Fruit fly (Drosophila melanogaster): ENCODE measurements around the gene CG34437.

Gene CG34437

DNA sequence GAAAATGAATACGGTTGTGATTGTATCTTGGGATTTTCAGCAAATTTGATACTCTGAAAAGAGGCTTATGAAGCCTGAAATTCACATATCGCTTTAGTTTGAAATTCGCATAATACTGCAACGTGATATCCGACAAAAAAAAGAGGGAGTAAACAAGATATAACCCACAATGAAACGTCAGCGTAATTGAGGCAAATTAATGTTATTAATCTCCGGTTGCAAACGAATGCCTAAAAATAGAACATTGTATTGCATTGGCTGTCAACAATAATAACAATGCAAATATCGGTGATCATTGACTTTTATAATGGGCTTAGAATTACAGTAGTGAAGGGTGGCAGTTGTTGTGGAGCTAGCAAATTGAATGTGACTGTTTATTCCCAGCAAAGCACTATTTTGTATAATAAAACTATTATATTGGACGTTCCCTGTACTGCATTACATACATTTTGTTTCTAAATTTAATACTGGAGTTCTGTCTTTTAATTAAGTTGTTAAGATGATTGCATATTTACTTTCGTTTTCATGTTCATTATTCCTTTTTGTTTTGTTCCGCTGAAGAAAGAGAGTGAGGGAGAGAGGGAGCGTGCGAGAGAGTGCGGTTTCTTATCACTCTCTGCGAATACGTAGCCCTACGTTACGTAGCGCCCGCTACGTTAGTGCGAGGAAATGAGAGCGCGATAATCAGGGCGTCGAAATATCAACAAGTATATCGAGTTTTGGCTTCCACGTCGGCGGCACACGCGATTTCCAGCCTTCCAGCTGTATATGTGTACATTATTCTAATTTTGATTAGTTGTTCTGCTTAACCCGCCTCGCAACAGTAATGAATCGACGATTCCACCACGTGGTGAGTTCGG is 47.0 kb downstream of the CG34437 start:
- TF ChIP-seq N (GFP tag; optimal IDR thresholded peaks at IDR 0.05) (no peak), foxo (GFP tag; optimal IDR thresholded peaks at IDR 0.05) (peak in 1 of 2 experiments; percentile 5), pan (optimal IDR thresholded peaks at IDR 0.05) (no peak), CG9705 (GFP tag; optimal IDR thresholded peaks at IDR 0.05) (no peak), CG32264 (GFP tag; optimal IDR thresholded peaks at IDR 0.05) (no peak), dsf (GFP tag; optimal IDR thresholded peaks at IDR 0.05; ENCODE audit: borderline replicate concordance) (no peak), usp (GFP tag; optimal IDR thresholded peaks at IDR 0.05) (no peak), Hr78 (GFP tag; optimal IDR thresholded peaks at IDR 0.05) (no peak), Hr83 (GFP tag; optimal IDR thresholded peaks at IDR 0.05; ENCODE audit: poor library complexity, severe bottlenecking) (no peak), Dif (GFP tag; optimal IDR thresholded peaks at IDR 0.05; ENCODE audit: partially characterized antibody) (peak; percentile 74), woc (GFP tag; optimal IDR thresholded peaks at IDR 0.05) (peak; percentile 2), sage (GFP tag; optimal IDR thresholded peaks at IDR 0.05) (peak; percentile 18), Mio (GFP tag; optimal IDR thresholded peaks at IDR 0.05) (no peak), jim (GFP tag; optimal IDR thresholded peaks at IDR 0.05) (no peak), rgr (GFP tag; optimal IDR thresholded peaks at IDR 0.05) (peak; percentile 25), h (GFP tag; optimal IDR thresholded peaks at IDR 0.05) (peak; percentile 52), dmrt93B (GFP tag; optimal IDR thresholded peaks at IDR 0.05) (no peak), dl (GFP tag; optimal IDR thresholded peaks at IDR 0.05; ENCODE audit: insufficient read depth in 1 of 2, partially characterized antibody in 2 of 2) (peak; percentile 25 to 50), Sp1 (GFP tag; optimal IDR thresholded peaks at IDR 0.05) (no peak), ey (GFP tag; optimal IDR thresholded peaks at IDR 0.05) (no peak), fru (GFP tag; optimal IDR thresholded peaks at IDR 0.05) (peak; percentile 12), br (GFP tag; optimal IDR thresholded peaks at IDR 0.05) (no peak), tai (GFP tag; optimal IDR thresholded peaks at IDR 0.05) (no peak), Hnf4 (GFP tag; optimal IDR thresholded peaks at IDR 0.05) (no peak), CrebA (GFP tag; optimal IDR thresholded peaks at IDR 0.05; ENCODE audit: borderline replicate concordance) (no peak), brk (GFP tag; optimal IDR thresholded peaks at IDR 0.05) (no peak), Rel (GFP tag; optimal IDR thresholded peaks at IDR 0.05) (no peak), Rel (tag; optimal IDR thresholded peaks at IDR 0.05) (no peak), Myc (optimal IDR thresholded peaks at IDR 0.05) (peak; percentile 40), sv (GFP tag; optimal IDR thresholded peaks at IDR 0.05) (no peak), Abd-B (GFP tag; optimal IDR thresholded peaks at IDR 0.05) (no peak), Dfd (GFP tag; optimal IDR thresholded peaks at IDR 0.05) (no peak), Jra (GFP tag; optimal IDR thresholded peaks at IDR 0.05) (no peak), psq (GFP tag; optimal IDR thresholded peaks at IDR 0.05) (peak; percentile 76), OdsH (GFP tag; optimal IDR thresholded peaks at IDR 0.05) (no peak), lola (GFP tag; optimal IDR thresholded peaks at IDR 0.05) (no peak), Vsx2 (GFP tag; optimal IDR thresholded peaks at IDR 0.05; ENCODE audit: partially characterized antibody) (no peak), GATAd (GFP tag; optimal IDR thresholded peaks at IDR 0.05) (peak; percentile 5), HLH106 (tag; optimal IDR thresholded peaks at IDR 0.05) (peak; percentile 15)

dm6 chr3R:28331126-28331490 is 47.6 kb downstream of the CG34437 start:
- TF ChIP-seq brk (GFP tag; optimal IDR thresholded peaks at IDR 0.05) (no peak), sage (GFP tag; optimal IDR thresholded peaks at IDR 0.05) (no peak), N (GFP tag; optimal IDR thresholded peaks at IDR 0.05) (no peak), Hr83 (GFP tag; optimal IDR thresholded peaks at IDR 0.05; ENCODE audit: poor library complexity, severe bottlenecking) (no peak), usp (GFP tag; optimal IDR thresholded peaks at IDR 0.05) (no peak), Sp1 (GFP tag; optimal IDR thresholded peaks at IDR 0.05) (no peak), Myc (optimal IDR thresholded peaks at IDR 0.05) (no peak), Mio (GFP tag; optimal IDR thresholded peaks at IDR 0.05) (no peak), psq (GFP tag; optimal IDR thresholded peaks at IDR 0.05) (no peak), HLH106 (tag; optimal IDR thresholded peaks at IDR 0.05) (no peak), Jra (GFP tag; optimal IDR thresholded peaks at IDR 0.05) (no peak), h (GFP tag; optimal IDR thresholded peaks at IDR 0.05) (no peak), Rel (GFP tag; optimal IDR thresholded peaks at IDR 0.05) (no peak), Rel (tag; optimal IDR thresholded peaks at IDR 0.05) (no peak), jim (GFP tag; optimal IDR thresholded peaks at IDR 0.05) (no peak), Vsx2 (GFP tag; optimal IDR thresholded peaks at IDR 0.05; ENCODE audit: partially characterized antibody) (no peak), CG9705 (GFP tag; optimal IDR thresholded peaks at IDR 0.05) (no peak), pan (optimal IDR thresholded peaks at IDR 0.05) (no peak)

Data from whole organism, wandering third instar larva.